Fruit fly (Drosophila melanogaster) whole organism, embryonic: ENCODE measurements around the gene CG32281.

ENCODE experiments used
- ATbp ChIP-seq: fragments of 200-800 bp; sonication (Bioruptor generic); optimal IDR thresholded peaks from 2 replicates; lab custom pipeline; 2017; ENCODE audit warnings: missing biosample characterization, mild to moderate bottlenecking, missing genetic modification characterization, missing genetic modification reagents
- Adf1 ChIP-seq: fragments of 200-800 bp; sonication (Bioruptor generic); IDR thresholded peaks from 2 replicates; pipeline ENCODE4 v1.3.6; 2022; ENCODE audit warnings: missing biosample characterization, missing genetic modification characterization
- CG11560 ChIP-seq: fragments of 200-800 bp; sonication (Bioruptor generic); IDR thresholded peaks from 3 replicates; pipeline ENCODE4 v1.3.6; 2022; ENCODE audit warnings: missing biosample characterization, missing genetic modification characterization
- CG1233 ChIP-seq: fragments of 200-800 bp; sonication (Bioruptor generic); optimal IDR thresholded peaks from 4 replicates; lab custom pipeline; 2018; ENCODE audit warnings: missing biosample characterization, mild to moderate bottlenecking, missing genetic modification characterization
- CG13424 ChIP-seq: fragments of 200-800 bp; sonication (Bioruptor generic); optimal IDR thresholded peaks from 2 replicates; lab custom pipeline; 2019; ENCODE audit warnings: missing biosample characterization, mild to moderate bottlenecking, missing genetic modification characterization, moderate library complexity
- CG16863 ChIP-seq: fragments of 200-800 bp; sonication (Bioruptor generic); optimal IDR thresholded peaks from 3 replicates; lab custom pipeline; 2016; ENCODE audit warnings: missing biosample characterization, missing genetic modification characterization
- CG17186 ChIP-seq: fragments of 200-800 bp; sonication (Bioruptor generic); optimal IDR thresholded peaks from 3 replicates; lab custom pipeline; 2017; ENCODE audit warnings: missing biosample characterization, missing genetic modification reagents, missing genetic modification characterization
- CG1792 ChIP-seq: fragments of 200-800 bp; sonication (Bioruptor generic); optimal IDR thresholded peaks from 2 replicates; lab custom pipeline; 2016; ENCODE audit warnings: missing biosample characterization, missing genetic modification characterization
- CG18011 ChIP-seq: fragments of 200-800 bp; sonication (Bioruptor generic); optimal IDR thresholded peaks from 2 replicates; lab custom pipeline; 2017; ENCODE audit warnings: missing biosample characterization, missing genetic modification characterization, mild to moderate bottlenecking, moderate library complexity, missing genotype
- CG18262 ChIP-seq: fragments of 200-800 bp; optimal IDR thresholded peaks from 3 replicates; lab custom pipeline; 2019; ENCODE audit warnings: missing biosample characterization, mild to moderate bottlenecking, missing genetic modification characterization, moderate library complexity
- CG32772 ChIP-seq: fragments of 200-800 bp; sonication (Bioruptor generic); IDR thresholded peaks from 2 replicates; pipeline ENCODE4 v1.3.6; 2022; ENCODE audit warnings: missing biosample characterization, missing genetic modification characterization
- CG4328 ChIP-seq: fragments of 200-800 bp; sonication (Bioruptor generic); optimal IDR thresholded peaks from 3 replicates; lab custom pipeline; 2017; ENCODE audit warnings: missing biosample characterization, missing genetic modification reagents, missing genetic modification characterization
- CG4617 ChIP-seq: fragments of 200-800 bp; sonication (Bioruptor generic); optimal IDR thresholded peaks from 3 replicates; lab custom pipeline; 2016; ENCODE audit warnings: missing biosample characterization, missing genetic modification characterization, borderline replicate concordance
- CG6683 ChIP-seq: fragments of 200-800 bp; sonication (Bioruptor generic); optimal IDR thresholded peaks from 2 replicates; lab custom pipeline; 2017; ENCODE audit warnings: missing biosample characterization, mild to moderate bottlenecking, missing genetic modification characterization, missing genetic modification reagents
- CG6813 ChIP-seq: fragments of 200-800 bp; sonication (Bioruptor generic); optimal IDR thresholded peaks from 2 replicates; lab custom pipeline; 2017; ENCODE audit warnings: missing biosample characterization, missing genetic modification characterization, mild to moderate bottlenecking, moderate library complexity, missing genetic modification reagents
- CG7556 ChIP-seq: fragments of 200-800 bp; sonication (Bioruptor generic); optimal IDR thresholded peaks from 2 replicates; lab custom pipeline; 2017; ENCODE audit warnings: missing biosample characterization, mild to moderate bottlenecking, missing genetic modification characterization
- CG9797 ChIP-seq: fragments of 200-800 bp; sonication (Bioruptor generic); optimal IDR thresholded peaks from 3 replicates; lab custom pipeline; 2018; ENCODE audit warnings: missing biosample characterization, mild to moderate bottlenecking, missing genetic modification characterization
- CrebB ChIP-seq: fragments of 200-800 bp; sonication (Bioruptor generic); optimal IDR thresholded peaks from 3 replicates; lab custom pipeline; 2018; ENCODE audit warnings: missing biosample characterization, mild to moderate bottlenecking, missing genetic modification characterization
- D19B ChIP-seq: fragments of 200-800 bp; sonication (Bioruptor generic); optimal IDR thresholded peaks from 2 replicates; lab custom pipeline; 2017; ENCODE audit warnings: missing biosample characterization, mild to moderate bottlenecking, missing genetic modification characterization
- Dek ChIP-seq: fragments of 200-800 bp; sonication (Bioruptor generic); optimal IDR thresholded peaks from 3 replicates; lab custom pipeline; 2019; ENCODE audit warnings: missing biosample characterization, mild to moderate bottlenecking, missing genetic modification characterization, moderate library complexity
- Dp ChIP-seq: fragments of 200-800 bp; sonication (Bioruptor generic); optimal IDR thresholded peaks from 2 replicates; lab custom pipeline; 2018; ENCODE audit warnings: missing biosample characterization, mild to moderate bottlenecking, missing genetic modification characterization, moderate library complexity
- Dref ChIP-seq: fragments of 200-800 bp; sonication (Bioruptor generic); IDR thresholded peaks from 2 replicates; pipeline ENCODE4 v1.3.6; 2022; ENCODE audit warnings: missing biosample characterization, missing genetic modification characterization
- GATAe ChIP-seq: fragments of 200-800 bp; sonication (Bioruptor generic); conservative IDR thresholded peaks from 2 replicates; pipeline ENCODE4 v1.3.6; 2022; ENCODE audit warnings: missing biosample characterization, missing genetic modification characterization
- Gug ChIP-seq: fragments of 200-800 bp; sonication (Bioruptor generic); IDR thresholded peaks from 4 replicates; pipeline ENCODE4 v1.3.6; 2022; ENCODE audit warnings: missing biosample characterization, missing genetic modification characterization
- H15 ChIP-seq: fragments of 200-800 bp; sonication (Bioruptor generic); IDR thresholded peaks from 3 replicates; pipeline ENCODE4 v1.3.6; 2022; ENCODE audit warnings: missing biosample characterization, missing genetic modification characterization
- Hand ChIP-seq: fragments of 200-800 bp; sonication (Bioruptor generic); optimal IDR thresholded peaks from 2 replicates; lab custom pipeline; 2017; ENCODE audit warnings: mild to moderate bottlenecking, missing biosample characterization, missing genetic modification reagents, missing genetic modification characterization
- Hr3 ChIP-seq: fragments of 200-800 bp; sonication (Bioruptor generic); optimal IDR thresholded peaks from 3 replicates; lab custom pipeline; 2016; ENCODE audit warnings: missing biosample characterization, missing genetic modification characterization
- Lpt ChIP-seq: fragments of >200 bp; optimal IDR thresholded peaks from 2 replicates; lab custom pipeline; 2018; ENCODE audit warnings: missing biosample characterization, missing genetic modification characterization
- Mrtf ChIP-seq: fragments of 200-800 bp; sonication (Bioruptor generic); IDR thresholded peaks from 3 replicates; pipeline ENCODE4 v1.3.6; 2022; ENCODE audit warnings: missing biosample characterization, missing genetic modification characterization
- Oli ChIP-seq: fragments of 200-800 bp; sonication (Bioruptor generic); optimal IDR thresholded peaks from 2 replicates; lab custom pipeline; 2018; ENCODE audit warnings: missing biosample characterization, mild to moderate bottlenecking, missing genetic modification characterization, moderate library complexity
- Sin3A ChIP-seq: fragments of >200 bp; optimal IDR thresholded peaks from 2 replicates; lab custom pipeline; 2018
- Six4 ChIP-seq: fragments of 200-800 bp; sonication (Bioruptor generic); optimal IDR thresholded peaks from 2 replicates; lab custom pipeline; 2016; ENCODE audit warnings: missing biosample characterization, missing genetic modification characterization
- TFAM ChIP-seq: fragments of 200-800 bp; sonication (Bioruptor generic); optimal IDR thresholded peaks from 2 replicates; lab custom pipeline; 2017; ENCODE audit warnings: missing biosample characterization, missing genetic modification characterization, inconsistent platforms
- ab ChIP-seq: fragments of 200-800 bp; sonication (Bioruptor generic); optimal IDR thresholded peaks from 2 replicates; lab custom pipeline; 2016; ENCODE audit warnings: missing biosample characterization, missing genetic modification characterization
- bcd ChIP-seq: fragments of 200-800 bp; sonication (Bioruptor generic); optimal IDR thresholded peaks from 2 replicates; lab custom pipeline; 2017; ENCODE audit warnings: missing biosample characterization, mild to moderate bottlenecking, missing genetic modification characterization
- da ChIP-seq: fragments of 200-800 bp; sonication (Bioruptor generic); optimal IDR thresholded peaks from 2 replicates; lab custom pipeline; 2016; ENCODE audit warnings: missing biosample characterization, missing genetic modification characterization
- dmrt99B ChIP-seq: fragments of 200-800 bp; sonication (Bioruptor generic); optimal IDR thresholded peaks from 2 replicates; lab custom pipeline; 2018; ENCODE audit warnings: missing biosample characterization, mild to moderate bottlenecking, missing genetic modification characterization, moderate library complexity
- fd96Cb ChIP-seq: fragments of 200-800 bp; sonication (Bioruptor generic); optimal IDR thresholded peaks from 2 replicates; lab custom pipeline; 2018; ENCODE audit warnings: missing biosample characterization, mild to moderate bottlenecking, missing genetic modification characterization, moderate library complexity
- jing ChIP-seq: fragments of 200-800 bp; sonication (Bioruptor generic); optimal IDR thresholded peaks from 2 replicates; lab custom pipeline; 2018; ENCODE audit warnings: missing biosample characterization, mild to moderate bottlenecking, missing genetic modification characterization
- kay ChIP-seq: fragments of 200-800 bp; sonication (Bioruptor generic); optimal IDR thresholded peaks from 2 replicates; lab custom pipeline; 2016; ENCODE audit warnings: missing biosample characterization, missing genetic modification characterization
- lab ChIP-seq: fragments of 200-800 bp; sonication (Bioruptor generic); optimal IDR thresholded peaks from 3 replicates; lab custom pipeline; 2017; ENCODE audit warnings: missing biosample characterization, missing genetic modification characterization, mild to moderate bottlenecking, moderate library complexity, missing genetic modification reagents
- pho ChIP-seq: fragments of 200-800 bp; sonication (Bioruptor generic); optimal IDR thresholded peaks from 2 replicates; lab custom pipeline; 2016; ENCODE audit warnings: missing biosample characterization, missing genetic modification characterization
- ssp ChIP-seq: fragments of 200-800 bp; sonication (Bioruptor generic); IDR thresholded peaks from 2 replicates; pipeline ENCODE4 v1.3.6; 2022; ENCODE audit warnings: missing biosample characterization, missing genetic modification characterization
- sug ChIP-seq: fragments of 200-800 bp; optimal IDR thresholded peaks from 2 replicates; lab custom pipeline; 2019; ENCODE audit warnings: missing biosample characterization, mild to moderate bottlenecking, missing genetic modification characterization, moderate library complexity
- tap ChIP-seq: fragments of 200-800 bp; optimal IDR thresholded peaks from 3 replicates; lab custom pipeline; 2019; ENCODE audit warnings: missing biosample characterization, mild to moderate bottlenecking, missing genetic modification characterization, moderate library complexity
- tna ChIP-seq: fragments of 200-800 bp; sonication (Bioruptor generic); IDR thresholded peaks from 2 replicates; pipeline ENCODE4 v1.3.6; 2022; ENCODE audit warnings: missing biosample characterization, missing genetic modification characterization; ENCODE audit not compliant: partially characterized antibody
- unc-4 ChIP-seq: fragments of 200-800 bp; sonication (Bioruptor generic); IDR thresholded peaks from 2 replicates; pipeline ENCODE4 v1.3.6; 2022; ENCODE audit warnings: missing biosample characterization, missing genetic modification characterization; ENCODE audit not compliant: partially characterized antibody
- vnd ChIP-seq: fragments of 200-800 bp; sonication (Bioruptor generic); IDR thresholded peaks from 3 replicates; pipeline ENCODE4 v1.3.6; 2022; ENCODE audit warnings: missing biosample characterization, missing genetic modification characterization; ENCODE audit not compliant: partially characterized antibody

The CG32281 gene

dm6 chr3L:3198447-3199402 lies 29.6 kb downstream of the CG32281 start, which contains the start of the genes CG32276 and gry (continued):
- TF ChIP-seq CG6813 (GFP tag; lab: Kevin White, UChicago) (no peak), Dp (GFP tag; lab: Kevin White, UChicago) (peak; percentile 22), Hr3 (GFP tag; lab: Kevin White, UChicago) (peak; percentile 70), CG18011 (GFP tag; lab: Kevin White, UChicago) (peak; percentile 49), Oli (tag; lab: Kevin White, UChicago) (peak; percentile 54), ssp (GFP tag; lab: Robert Waterston, UW) (peak; percentile 46), ab (GFP tag; lab: Kevin White, UChicago) (peak; percentile 52), dmrt99B (tag; lab: Kevin White, UChicago) (no peak), CG18262 (tag; lab: Kevin White, UChicago) (peak; percentile 75), ATbp (GFP tag; lab: Kevin White, UChicago) (no peak), Lpt (GFP tag; lab: Kevin White, UChicago) (no peak), CG32772 (GFP tag; lab: Robert Waterston, UW) (peak; percentile 73), Adf1 (GFP tag; lab: Robert Waterston, UW) (no peak), kay (GFP tag; lab: Kevin White, UChicago) (peak; percentile 83), H15 (GFP tag; lab: Robert Waterston, UW) (peak; percentile 63; the same call in 2 of the 3 replicates), CG4328 (peak; percentile 70), CG1233 (GFP tag; lab: Kevin White, UChicago) (peak; percentile 67), da (GFP tag; lab: Kevin White, UChicago) (peak; percentile 43), Dek (tag; lab: Kevin White, UChicago) (peak; percentile 73), sug (tag; lab: Kevin White, UChicago) (no peak), CG13424 (tag; lab: Kevin White, UChicago) (peak; percentile 84), CG9797 (GFP tag; lab: Kevin White, UChicago) (peak; percentile 96), Mrtf (GFP tag; lab: Robert Waterston, UW) (no peak), TFAM (GFP tag; lab: Kevin White, UChicago) (peak; percentile 5), D19B (GFP tag; lab: Kevin White, UChicago) (no peak), Dref (GFP tag; lab: Robert Waterston, UW) (0 out of 2 replicates have a peak, but pooled peaks have one; percentile 39), CG1792 (no peak), Six4 (GFP tag; lab: Kevin White, UChicago) (peak; percentile 69), fd96Cb (tag; lab: Kevin White, UChicago) (peak; percentile 57), CG4617 (GFP tag; lab: Kevin White, UChicago) (peak; percentile 86), Sin3A (peak; percentile 92), tna (GFP tag; lab: Robert Waterston, UW) (no peak), GATAe (GFP tag; lab: Robert Waterston, UW) (no peak), unc-4 (GFP tag; lab: Robert Waterston, UW) (no peak), lab (GFP tag; lab: Kevin White, UChicago) (peak; percentile 87), CG16863 (GFP tag; lab: Kevin White, UChicago) (peak; percentile 79), CG11560 (tag; lab: Robert Waterston, UW) (no peak), CrebB (tag; lab: Kevin White, UChicago) (peak; percentile 67), pho (peak; percentile 79), vnd (GFP tag; lab: Robert Waterston, UW) (no peak), Gug (GFP tag; lab: Robert Waterston, UW) (peak; percentile 68; the same call in 2 of the 4 replicates), tap (peak; percentile 63), CG6683 (GFP tag; lab: Kevin White, UChicago) (peak; percentile 41), jing (GFP tag; lab: Kevin White, UChicago) (no peak), CG17186 (peak; percentile 81), bcd (peak; percentile 73), Hand (GFP tag; lab: Kevin White, UChicago) (no peak), CG7556 (GFP tag; lab: Kevin White, UChicago) (peak; percentile 60)
